Worm (Caenorhabditis elegans) whole organism, L2 larva: ENCODE data around the gene C25A6.1.

ENCODE experiments used
- F13H6.1 ChIP-seq: sonication (generic microtip); optimal IDR thresholded peaks from 2 replicates; lab custom pipeline; 2016; ENCODE audit warnings: missing genetic modification characterization, missing compliant biosample characterization
- mbf-1 ChIP-seq: sonication (generic microtip); optimal IDR thresholded peaks from 2 replicates; lab custom pipeline; 2017; ENCODE audit warnings: missing biosample characterization, missing genetic modification characterization
- mdl-1 ChIP-seq, 2 experiments: fragments of 150-350 bp in 1 of 2; sonication (generic microtip) in 1 of 2; optimal IDR thresholded peaks; 2 replicates each; lab custom pipeline; 2017; ENCODE audit warnings: missing biosample characterization in 2 of 2, missing genetic modification characterization in 2 of 2
- nhr-25 ChIP-seq: fragments of 150-350 bp; sonication (generic microtip); optimal IDR thresholded peaks from 3 replicates; lab custom pipeline; 2014; ENCODE audit warnings: missing biosample characterization, missing genetic modification characterization
- sma-9 ChIP-seq, 2 experiments: fragments of 150-350 bp in 1 of 2; sonication (generic microtip) in 1 of 2; optimal IDR thresholded peaks; 2 replicates each; lab custom pipeline; 2014 to 2016; ENCODE audit warnings: missing genetic modification characterization in 2 of 2, mild to moderate bottlenecking in 1 of 2, missing biosample characterization in 1 of 2, missing compliant biosample characterization in 1 of 2, missing genetic modification reagents in 1 of 2, moderate library complexity in 1 of 2
- unc-39 ChIP-seq: fragments of 150-350 bp; optimal IDR thresholded peaks from 2 replicates; lab custom pipeline; 2014; ENCODE audit warnings: missing biosample characterization, missing genetic modification characterization
- ztf-4 ChIP-seq: fragments of 150-350 bp; optimal IDR thresholded peaks from 2 replicates; lab custom pipeline; 2014; ENCODE audit warnings: missing biosample characterization, missing genetic modification characterization

C25A6.1 gene

ce11 chrV:5454955-5455354, 46.6 kb downstream of the C25A6.1 start:
- TF ChIP-seq ztf-4 (tag; lab: Kevin White, UChicago) (no peak), unc-39 (tag; lab: Kevin White, UChicago) (no peak), sma-9 (GFP tag; optimal IDR thresholded peaks at IDR 0.05; lab: Kevin White, UChicago) (no peak), sma-9 (tag; optimal IDR thresholded peaks at IDR 0.05; lab: Kevin White, UChicago) (no peak), mbf-1 (no peak), F13H6.1 (tag; lab: Kevin White, UChicago) (no peak), mdl-1 (tag; optimal IDR thresholded peaks at IDR 0.05; lab: Kevin White, UChicago) (no peak), nhr-25 (no peak)
